Worm (Caenorhabditis elegans) whole organism, young adult: ENCODE data around the gene F22F4.4.

ENCODE experiments used
- B0035.1 ChIP-seq: sonication (generic microtip); optimal IDR thresholded peaks from 2 replicates; lab custom pipeline; 2016; ENCODE audit warnings: missing genetic modification characterization, mild to moderate bottlenecking, missing compliant biosample characterization, missing genotype, missing genetic modification reagents
- B0336.3 ChIP-seq: fragments of 200-800 bp; sonication (Bioruptor generic); IDR thresholded peaks from 2 replicates; pipeline ENCODE4 v1.3.6; 2022; ENCODE audit warnings: missing genetic modification characterization, missing compliant biosample characterization
- F22D6.2 ChIP-seq: sonication (generic microtip); optimal IDR thresholded peaks from 2 replicates; lab custom pipeline; 2016; ENCODE audit warnings: mild to moderate bottlenecking, missing genetic modification characterization, missing compliant biosample characterization
- F23B12.7 ChIP-seq: sonication (generic microtip); optimal IDR thresholded peaks from 2 replicates; lab custom pipeline; 2017; ENCODE audit warnings: missing genetic modification characterization, mild to moderate bottlenecking, missing compliant biosample characterization, antibody characterized with exemption, moderate library complexity; ENCODE audit not compliant: insufficient read depth
- F33H1.4 ChIP-seq: fragments of 200-800 bp; sonication (Bioruptor generic); IDR thresholded peaks from 2 replicates; pipeline ENCODE4 v1.3.6; 2022; ENCODE audit warnings: missing genetic modification reagents, missing genetic modification characterization, missing compliant biosample characterization
- F55B11.4 ChIP-seq: sonication (generic microtip); optimal IDR thresholded peaks from 2 replicates; lab custom pipeline; 2016; ENCODE audit warnings: missing compliant biosample characterization, missing genetic modification characterization, borderline replicate concordance; ENCODE audit not compliant: insufficient read depth
- F57A8.1 ChIP-seq: fragments of 200-800 bp; sonication (Bioruptor generic); optimal IDR thresholded peaks from 2 replicates; lab custom pipeline; 2018; ENCODE audit warnings: mild to moderate bottlenecking, missing genetic modification characterization, moderate library complexity, missing compliant biosample characterization
- F57C9.4 ChIP-seq: sonication (generic microtip); optimal IDR thresholded peaks from 2 replicates; lab custom pipeline; 2017; ENCODE audit warnings: mild to moderate bottlenecking, missing genetic modification characterization, missing compliant biosample characterization
- T26A5.8 ChIP-seq: sonication (generic microtip); optimal IDR thresholded peaks from 2 replicates; lab custom pipeline; 2016; ENCODE audit warnings: missing genetic modification characterization, missing compliant biosample characterization
- Y53F4B.3 ChIP-seq: fragments of 200-800 bp; sonication (Bioruptor generic); IDR thresholded peaks from 2 replicates; pipeline ENCODE4 v1.3.6; 2022; ENCODE audit warnings: missing genetic modification reagents, missing genetic modification characterization, missing compliant biosample characterization
- Y56A3A.18 ChIP-seq: fragments of 200-800 bp; sonication (Bioruptor generic); IDR thresholded peaks from 2 replicates; pipeline ENCODE4 v1.3.6; 2022; ENCODE audit warnings: missing genetic modification reagents, missing genetic modification characterization, missing compliant biosample characterization
- Y95B8A.8 ChIP-seq: fragments of 200-800 bp; sonication (Bioruptor generic); IDR thresholded peaks from 2 replicates; pipeline ENCODE4 v1.3.6; 2022; ENCODE audit warnings: missing genetic modification reagents, missing genetic modification characterization, missing compliant biosample characterization
- ZK185.1 ChIP-seq: sonication (generic microtip); optimal IDR thresholded peaks from 2 replicates; lab custom pipeline; 2016; ENCODE audit warnings: mild to moderate bottlenecking, missing genetic modification characterization, missing compliant biosample characterization; ENCODE audit not compliant: poor library complexity, severe bottlenecking
- atf-7 ChIP-seq: sonication (generic microtip); optimal IDR thresholded peaks from 2 replicates; lab custom pipeline; 2017; ENCODE audit warnings: mild to moderate bottlenecking, missing genetic modification characterization, missing compliant biosample characterization
- attf-3 ChIP-seq: fragments of 200-800 bp; sonication (Bioruptor generic); conservative IDR thresholded peaks from 2 replicates; pipeline ENCODE4 v1.3.6; 2022; ENCODE audit warnings: missing genetic modification reagents, missing genetic modification characterization, missing compliant biosample characterization
- attf-5 ChIP-seq: fragments of 200-800 bp; sonication (Bioruptor generic); optimal IDR thresholded peaks from 2 replicates; lab custom pipeline; 2018; ENCODE audit warnings: mild to moderate bottlenecking, missing genetic modification characterization, missing compliant biosample characterization
- attf-6 ChIP-seq: fragments of 200-800 bp; sonication (Bioruptor generic); IDR thresholded peaks from 2 replicates; pipeline ENCODE4 v1.3.6; 2022; ENCODE audit warnings: missing genetic modification reagents, missing genetic modification characterization, missing compliant biosample characterization
- ceh-100 ChIP-seq: fragments of 200-800 bp; sonication (Bioruptor generic); IDR thresholded peaks from 2 replicates; pipeline ENCODE4 v1.3.6; 2022; ENCODE audit warnings: missing genetic modification reagents, missing genetic modification characterization, missing compliant biosample characterization
- ceh-79 ChIP-seq: sonication (generic microtip); optimal IDR thresholded peaks from 2 replicates; lab custom pipeline; 2017; ENCODE audit warnings: mild to moderate bottlenecking, missing genetic modification characterization, missing compliant biosample characterization
- ceh-91 ChIP-seq: fragments of 200-800 bp; sonication (Bioruptor generic); IDR thresholded peaks from 2 replicates; pipeline ENCODE4 v1.3.6; 2022; ENCODE audit warnings: missing genetic modification reagents, missing genetic modification characterization, missing compliant biosample characterization
- chd-7 ChIP-seq: sonication (generic microtip); optimal IDR thresholded peaks from 2 replicates; lab custom pipeline; 2016; ENCODE audit warnings: mild to moderate bottlenecking, missing genetic modification characterization, moderate library complexity, missing compliant biosample characterization
- die-1 ChIP-seq: sonication (generic microtip); optimal IDR thresholded peaks from 2 replicates; lab custom pipeline; 2016; ENCODE audit warnings: missing genotype, mild to moderate bottlenecking, missing genetic modification characterization, missing compliant biosample characterization
- dpff-1 ChIP-seq: sonication (generic microtip); optimal IDR thresholded peaks from 2 replicates; lab custom pipeline; 2017; ENCODE audit warnings: mild to moderate bottlenecking, missing genetic modification characterization, missing compliant biosample characterization
- egrh-3 ChIP-seq: fragments of 200-800 bp; sonication (Bioruptor generic); IDR thresholded peaks from 2 replicates; pipeline ENCODE4 v1.3.6; 2022; ENCODE audit warnings: missing genetic modification reagents, missing genetic modification characterization, missing compliant biosample characterization
- ets-4 ChIP-seq: fragments of 200-800 bp; sonication (Bioruptor generic); optimal IDR thresholded peaks from 2 replicates; lab custom pipeline; 2018; ENCODE audit warnings: mild to moderate bottlenecking, missing genetic modification characterization, missing compliant biosample characterization
- hlh-12 ChIP-seq: sonication (generic microtip); optimal IDR thresholded peaks from 2 replicates; lab custom pipeline; 2016; ENCODE audit warnings: missing genetic modification characterization, missing compliant biosample characterization
- let-607 ChIP-seq, 2 experiments: fragments of 200-800 bp in 1 of 2; sonication (Bioruptor generic) in 1 of 2; sonication (generic microtip) in 1 of 2; optimal IDR thresholded peaks; 2 replicates each; lab custom pipeline; 2016 to 2018; ENCODE audit warnings: mild to moderate bottlenecking in 2 of 2, missing compliant biosample characterization in 2 of 2, missing genetic modification characterization in 2 of 2, moderate library complexity in 2 of 2, missing genotype in 1 of 2
- lin-40 ChIP-seq: sonication (generic microtip); optimal IDR thresholded peaks from 2 replicates; lab custom pipeline; 2016; ENCODE audit warnings: missing genetic modification characterization, mild to moderate bottlenecking, missing compliant biosample characterization, missing genotype, missing genetic modification reagents
- madf-6 ChIP-seq: fragments of 200-800 bp; sonication (Bioruptor generic); IDR thresholded peaks from 2 replicates; pipeline ENCODE4 v1.3.6; 2022; ENCODE audit warnings: missing genetic modification reagents, missing genetic modification characterization, missing compliant biosample characterization
- madf-8 ChIP-seq: fragments of 200-800 bp; sonication (Bioruptor generic); conservative IDR thresholded peaks from 2 replicates; pipeline ENCODE4 v1.3.6; 2022; ENCODE audit warnings: missing genetic modification reagents, missing genetic modification characterization, missing compliant biosample characterization
- mcd-1 ChIP-seq: fragments of 200-800 bp; sonication (Bioruptor generic); IDR thresholded peaks from 2 replicates; pipeline ENCODE4 v1.3.6; 2022; ENCODE audit warnings: missing genetic modification reagents, missing genetic modification characterization, missing compliant biosample characterization
- mes-4 ChIP-seq: sonication (generic microtip); optimal IDR thresholded peaks from 2 replicates; lab custom pipeline; 2016; ENCODE audit warnings: missing genotype, missing genetic modification characterization, missing compliant biosample characterization
- mxl-1 ChIP-seq: sonication (generic microtip); optimal IDR thresholded peaks from 2 replicates; lab custom pipeline; 2016; ENCODE audit warnings: missing genetic modification characterization, missing compliant biosample characterization
- nfyb-1 ChIP-seq: fragments of 200-800 bp; sonication (Bioruptor generic); IDR thresholded peaks from 2 replicates; pipeline ENCODE4 v1.3.6; 2022; ENCODE audit warnings: missing genetic modification reagents, missing genetic modification characterization, missing compliant biosample characterization
- nhr-179 ChIP-seq: sonication (generic microtip); optimal IDR thresholded peaks from 2 replicates; lab custom pipeline; 2016; ENCODE audit warnings: mild to moderate bottlenecking, missing genetic modification characterization, missing compliant biosample characterization
- nhr-80 ChIP-seq: sonication (generic microtip); optimal IDR thresholded peaks from 2 replicates; lab custom pipeline; 2016; ENCODE audit warnings: missing genetic modification characterization, missing compliant biosample characterization
- pha-4 ChIP-seq: fragments of 150-350 bp; sonication (generic microtip); optimal IDR thresholded peaks from 2 replicates; lab custom pipeline; 2014; ENCODE audit warnings: missing biosample characterization, missing genetic modification reagents, missing genetic modification characterization
- rcor-1 ChIP-seq: fragments of 200-800 bp; sonication (Bioruptor generic); IDR thresholded peaks from 2 replicates; pipeline ENCODE4 v1.3.6; 2022; ENCODE audit warnings: missing genetic modification reagents, missing genetic modification characterization, missing compliant biosample characterization
- rpc-1 ChIP-seq, 2 experiments: fragments of 150-350 bp in 1 of 2; sonication (generic microtip) in 1 of 2; optimal IDR thresholded peaks; 2 replicates each; lab custom pipeline; 2014 to 2018; ENCODE audit warnings: missing biosample characterization in 1 of 2, missing genetic modification characterization in 1 of 2, missing genetic modification reagents in 1 of 2, missing genotype in 1 of 2
- snpc-1.3 ChIP-seq: sonication (generic microtip); optimal IDR thresholded peaks from 2 replicates; lab custom pipeline; 2017; ENCODE audit warnings: missing genetic modification characterization, mild to moderate bottlenecking, missing compliant biosample characterization, antibody characterized with exemption, moderate library complexity, missing genotype, missing genetic modification reagents; ENCODE audit not compliant: insufficient read depth
- unc-62 ChIP-seq: fragments of 150-350 bp; optimal IDR thresholded peaks from 2 replicates; lab custom pipeline; 2014; ENCODE audit warnings: missing biosample characterization, missing genetic modification reagents, missing genetic modification characterization
- xnd-1 ChIP-seq: sonication (generic microtip); optimal IDR thresholded peaks from 2 replicates; lab custom pipeline; 2016; ENCODE audit warnings: missing genotype, missing genetic modification reagents, missing genetic modification characterization, missing compliant biosample characterization
- zfh-2 ChIP-seq: fragments of 200-800 bp; sonication (Bioruptor generic); conservative IDR thresholded peaks from 2 replicates; pipeline ENCODE4 v1.3.6; 2022; ENCODE audit warnings: missing genetic modification reagents, missing genetic modification characterization, missing compliant biosample characterization
- ztf-18 ChIP-seq: sonication (generic microtip); optimal IDR thresholded peaks from 2 replicates; lab custom pipeline; 2016; ENCODE audit warnings: missing genotype, mild to moderate bottlenecking, missing genetic modification characterization, missing compliant biosample characterization
- ztf-28 ChIP-seq: fragments of 200-800 bp; sonication (Bioruptor generic); IDR thresholded peaks from 2 replicates; pipeline ENCODE4 v1.3.6; 2022; ENCODE audit warnings: missing genetic modification reagents, missing genetic modification characterization, missing compliant biosample characterization
- ztf-6 ChIP-seq: fragments of 200-800 bp; sonication (Bioruptor generic); IDR thresholded peaks from 2 replicates; pipeline ENCODE4 v1.3.6; 2022; ENCODE audit warnings: missing genetic modification reagents, missing genetic modification characterization, missing compliant biosample characterization

F22F4.4 gene

ce11 chrX:5958815-5959214 is 42.5 kb downstream of the F22F4.4 start, which contains the start of gene R07E4.1:
TSS of gene R07E4.1 (plus strand) at chrX:5959115.
- TF ChIP-seq hlh-12 (tag; lab: Kevin White, UChicago) (no peak), madf-6 (no peak), nhr-80 (tag; lab: Kevin White, UChicago) (no peak), F57A8.1 (no peak), ceh-79 (no peak), nfyb-1 (GFP tag; lab: Robert Waterston, UW) (no peak), F57C9.4 (no peak), mcd-1 (GFP tag; lab: Robert Waterston, UW) (no peak), ztf-18 (tag; lab: Kevin White, UChicago) (no peak), ztf-28 (GFP tag; lab: Robert Waterston, UW) (no peak)
- TF ChIP-seq, all 124 proteins: peak for 0

- TF ChIP-seq F22D6.2, result no peak
- no peak for TF ChIP-seq mxl-1 (tag; lab: Kevin White, UChicago)
- TF ChIP-seq atf-7 (tag; lab: Kevin White, UChicago), result no peak
- TF ChIP-seq madf-8 (GFP tag; lab: Robert Waterston, UW), result no peak
- TF ChIP-seq chd-7 (tag; lab: Kevin White, UChicago), result no peak
- no peak for TF ChIP-seq ztf-6 (GFP tag; lab: Robert Waterston, UW)
- TF ChIP-seq rpc-1 (optimal IDR thresholded peaks at IDR 0.05; lab: Kevin White, UChicago), result no peak
- no peak for TF ChIP-seq rpc-1 (tag; optimal IDR thresholded peaks at IDR 0.05; lab: Kevin White, UChicago)
- no peak for TF ChIP-seq F55B11.4
- TF ChIP-seq Y53F4B.3 (GFP tag; lab: Robert Waterston, UW), result no peak
- TF ChIP-seq F23B12.7, result no peak
Measured at ce11 chrX:5956130-5956529, 45.2 kb downstream of the F22F4.4 start.

DNA sequence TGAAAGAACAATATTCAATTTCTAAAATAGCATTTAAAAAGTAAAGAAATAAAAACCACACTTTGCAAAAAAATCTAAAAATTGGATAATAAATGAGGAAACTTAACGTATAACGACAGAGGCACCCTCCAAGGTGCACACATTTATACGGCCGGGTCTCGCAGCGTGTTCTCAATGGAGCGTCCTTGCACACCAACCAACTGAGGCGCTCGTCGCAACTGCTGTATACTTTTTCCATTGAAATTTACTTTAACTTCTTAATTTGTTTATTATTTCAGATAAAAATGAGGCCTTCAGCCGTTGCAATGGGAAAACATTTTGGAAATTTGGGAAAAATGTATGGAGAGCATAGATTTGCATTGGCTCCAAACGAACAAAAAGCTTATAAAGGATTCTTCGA is 48.2 kb downstream of the F22F4.4 start, which contains the start of the genes R07E4.5 and R07E4.3:
Gene R07E4.5, minus strand, starts transcription at position 1 of the 400 bp plus-strand sequence.
Gene R07E4.3, plus strand, starts transcription at position 285 of the 400 bp plus-strand sequence.
- peak; percentile 38 for TF ChIP-seq nhr-80 (tag; lab: Kevin White, UChicago)
- no peak for TF ChIP-seq T26A5.8 (tag; lab: Kevin White, UChicago)
- TF ChIP-seq die-1 (tag; lab: Kevin White, UChicago), result no peak
- TF ChIP-seq ZK185.1 (tag; lab: Kevin White, UChicago), result peak; percentile 26
- TF ChIP-seq lin-40 (tag; lab: Kevin White, UChicago), result no peak
- no peak for TF ChIP-seq ets-4
- TF ChIP-seq atf-7 (tag; lab: Kevin White, UChicago), result no peak
- no peak for TF ChIP-seq attf-3
- TF ChIP-seq nhr-179 (tag; lab: Kevin White, UChicago), result no peak
- no peak for TF ChIP-seq B0336.3 (GFP tag; lab: Robert Waterston, UW)
- TF ChIP-seq ceh-100 (GFP tag; lab: Robert Waterston, UW), result no peak
- no peak for TF ChIP-seq zfh-2 (GFP tag; lab: Robert Waterston, UW)
- TF ChIP-seq egrh-3, result no peak
- TF ChIP-seq rcor-1 (GFP tag; lab: Robert Waterston, UW), result no peak
- no peak for TF ChIP-seq ztf-28 (GFP tag; lab: Robert Waterston, UW)
- no peak for TF ChIP-seq mes-4
- TF ChIP-seq unc-62 (GFP tag; lab: Kevin White, UChicago), result no peak
- TF ChIP-seq F33H1.4, result peak; percentile 72
- TF ChIP-seq attf-5 (GFP tag; lab: Kevin White, UChicago), result peak; percentile 31
- no peak for TF ChIP-seq F22D6.2
- TF ChIP-seq let-607 (tag; optimal IDR thresholded peaks at IDR 0.05; lab: Kevin White, UChicago), result no peak
- TF ChIP-seq pha-4 (tag; lab: Kevin White, UChicago), result peak; percentile 31
- TF ChIP-seq chd-7 (tag; lab: Kevin White, UChicago), result no peak
- no peak for TF ChIP-seq F57C9.4
- TF ChIP-seq dpff-1 (tag; lab: Kevin White, UChicago), result no peak
- no peak for TF ChIP-seq snpc-1.3 (tag; lab: Kevin White, UChicago)
- no peak for TF ChIP-seq ceh-91 (GFP tag; lab: Robert Waterston, UW)
- TF ChIP-seq Y56A3A.18, result no peak
- TF ChIP-seq xnd-1 (tag; lab: Kevin White, UChicago), result no peak
- no peak for TF ChIP-seq attf-6 (GFP tag; lab: Robert Waterston, UW)
- TF ChIP-seq B0035.1, result no peak
- peak; percentile 93 for TF ChIP-seq mcd-1 (GFP tag; lab: Robert Waterston, UW)
- TF ChIP-seq hlh-12 (tag; lab: Kevin White, UChicago), result no peak
- TF ChIP-seq Y95B8A.8 (GFP tag; lab: Robert Waterston, UW), result no peak
